4 worm cellular contexts compared by ENCODE assay signal in the genomic region with DNA sequence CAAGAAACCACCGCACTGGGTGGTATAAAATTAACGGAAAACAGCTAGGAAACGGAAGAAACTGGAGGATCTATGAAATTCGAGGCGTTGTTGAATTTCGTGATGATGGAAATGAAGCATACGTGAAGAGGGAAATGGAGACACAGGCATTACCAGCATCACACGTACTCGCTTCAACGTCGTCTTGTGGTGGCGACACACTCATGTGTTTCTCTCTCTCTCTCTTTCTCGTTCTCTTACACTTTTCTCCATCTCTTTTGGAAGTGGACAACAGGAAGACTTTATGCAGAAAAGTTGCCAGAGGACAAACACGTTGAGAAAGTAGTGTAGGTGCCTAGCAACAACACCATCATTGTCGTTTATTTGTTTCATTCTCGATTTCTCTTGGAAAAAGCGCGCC.
TF ChIP-seq lines count a peak whose summit lies in the region.

No protein-coding gene starts in this region.

TF ChIP-seq in whole organism, L1 larva, 84 proteins besides CTCF, POLR2A, EP300 and RAD21 (continued from another document):
- TF ChIP-seq ztf-4 (tag; optimal IDR thresholded peaks at IDR 0.05; lab: Kevin White, UChicago) = no peak
- peak; percentile 34 for TF ChIP-seq nhr-47 (tag; optimal IDR thresholded peaks at IDR 0.05; lab: Kevin White, UChicago)
- no peak for TF ChIP-seq sup-37 (GFP tag; optimal IDR thresholded peaks at IDR 0.05; lab: Kevin White, UChicago)
- TF ChIP-seq nhr-84 (tag; optimal IDR thresholded peaks at IDR 0.05; lab: Kevin White, UChicago) = no peak
- TF ChIP-seq nhr-71 (tag; optimal IDR thresholded peaks at IDR 0.05; lab: Kevin White, UChicago) = peak; percentile 63
- peak in 1 of 3 experiments; percentile 11 for TF ChIP-seq ceh-82 (tag; optimal IDR thresholded peaks at IDR 0.05; lab: Kevin White, UChicago)
- peak in 1 of 2 experiments; percentile 16 for TF ChIP-seq efl-1 (optimal IDR thresholded peaks at IDR 0.05; lab: Kevin White, UChicago)
- no peak for TF ChIP-seq efl-1 (GFP tag; optimal IDR thresholded peaks at IDR 0.05 in 1 of 2; lab: Kevin White, UChicago)
- TF ChIP-seq blmp-1 (tag; optimal IDR thresholded peaks at IDR 0.05; lab: Kevin White, UChicago) = peak; percentile 75
- TF ChIP-seq lin-14 (GFP tag; optimal IDR thresholded peaks at IDR 0.05; lab: Kevin White, UChicago) = peak; percentile 78
- peak; percentile 33 for TF ChIP-seq unc-86 (tag; optimal IDR thresholded peaks at IDR 0.05; lab: Kevin White, UChicago)
- peak; percentile 13 for TF ChIP-seq C16A3.4 (tag; optimal IDR thresholded peaks at IDR 0.05; lab: Kevin White, UChicago)
- TF ChIP-seq snu-23 (GFP tag; optimal IDR thresholded peaks at IDR 0.05; lab: Kevin White, UChicago) = peak; percentile 45

TF ChIP-seq in whole organism, L2 larva, 48 proteins besides CTCF, POLR2A, EP300 and RAD21 (continued from another document):
- no peak for TF ChIP-seq R02D3.7 (tag; optimal IDR thresholded peaks at IDR 0.05; lab: Kevin White, UChicago)
- TF ChIP-seq zag-1 (tag; optimal IDR thresholded peaks at IDR 0.05; lab: Kevin White, UChicago) = no peak
- no peak for TF ChIP-seq F13H6.1 (tag; optimal IDR thresholded peaks at IDR 0.05; lab: Kevin White, UChicago)
- no peak for TF ChIP-seq mbf-1 (tag; optimal IDR thresholded peaks at IDR 0.05; lab: Kevin White, UChicago)
- TF ChIP-seq ceh-16 (tag; optimal IDR thresholded peaks at IDR 0.05; lab: Kevin White, UChicago) = no peak
- TF ChIP-seq nhr-11 (tag; optimal IDR thresholded peaks at IDR 0.05; lab: Kevin White, UChicago) = no peak
- no peak for TF ChIP-seq sma-3 (GFP tag; optimal IDR thresholded peaks at IDR 0.05; lab: Kevin White, UChicago)
- TF ChIP-seq nhr-129 (tag; optimal IDR thresholded peaks at IDR 0.05; lab: Kevin White, UChicago) = peak; percentile 80
- no peak for TF ChIP-seq nhr-25 (tag; optimal IDR thresholded peaks at IDR 0.05; lab: Kevin White, UChicago)
- TF ChIP-seq fos-1 (tag; optimal IDR thresholded peaks at IDR 0.05; lab: Kevin White, UChicago) = peak; percentile 25
- TF ChIP-seq elt-3 (tag; optimal IDR thresholded peaks at IDR 0.05; lab: Kevin White, UChicago) = no peak
- peak; percentile 57 for TF ChIP-seq C34F6.9 (tag; optimal IDR thresholded peaks at IDR 0.05; lab: Kevin White, UChicago)
- TF ChIP-seq nhr-21 (tag; optimal IDR thresholded peaks at IDR 0.05; lab: Kevin White, UChicago) = no peak
- peak; percentile 33 for TF ChIP-seq crh-2 (tag; optimal IDR thresholded peaks at IDR 0.05; lab: Kevin White, UChicago)
- no peak for TF ChIP-seq mdl-1 (tag; optimal IDR thresholded peaks at IDR 0.05; lab: Kevin White, UChicago)
- no peak for TF ChIP-seq elt-1 (tag; optimal IDR thresholded peaks at IDR 0.05; lab: Kevin White, UChicago)
- no peak for TF ChIP-seq skn-1 (tag; optimal IDR thresholded peaks at IDR 0.05; lab: Kevin White, UChicago)
- TF ChIP-seq ztf-4 (tag; optimal IDR thresholded peaks at IDR 0.05; lab: Kevin White, UChicago) = no peak
- TF ChIP-seq ama-1 (optimal IDR thresholded peaks at IDR 0.05; lab: Kevin White, UChicago) = no peak
- TF ChIP-seq lin-13 (GFP tag; optimal IDR thresholded peaks at IDR 0.05; lab: Kevin White, UChicago) = no peak
- no peak for TF ChIP-seq mab-5 (tag; optimal IDR thresholded peaks at IDR 0.05; lab: Kevin White, UChicago)
- no peak for TF ChIP-seq ZK546.5 (tag; optimal IDR thresholded peaks at IDR 0.05; lab: Kevin White, UChicago)
- TF ChIP-seq nhr-6 (tag; optimal IDR thresholded peaks at IDR 0.05; lab: Kevin White, UChicago) = no peak
- no peak for TF ChIP-seq peb-1 (tag; optimal IDR thresholded peaks at IDR 0.05; lab: Kevin White, UChicago)
- TF ChIP-seq lsy-2 (tag; optimal IDR thresholded peaks at IDR 0.05; lab: Kevin White, UChicago) = peak in 1 of 2 experiments; percentile 47
- TF ChIP-seq sma-9 (GFP tag; optimal IDR thresholded peaks at IDR 0.05; lab: Kevin White, UChicago) = no peak
- TF ChIP-seq sma-9 (tag; optimal IDR thresholded peaks at IDR 0.05; lab: Kevin White, UChicago) = no peak
- no peak for TF ChIP-seq gmeb-1 (tag; optimal IDR thresholded peaks at IDR 0.05; lab: Kevin White, UChicago)
- TF ChIP-seq alr-1 (tag; optimal IDR thresholded peaks at IDR 0.05; lab: Kevin White, UChicago) = no peak
- TF ChIP-seq nhr-12 (tag; optimal IDR thresholded peaks at IDR 0.05; lab: Kevin White, UChicago) = no peak
- no peak for TF ChIP-seq nhr-77 (tag; optimal IDR thresholded peaks at IDR 0.05; lab: Kevin White, UChicago)
- TF ChIP-seq aly-2 (tag; optimal IDR thresholded peaks at IDR 0.05; lab: Kevin White, UChicago) = no peak
- no peak for TF ChIP-seq nhr-237 (tag; optimal IDR thresholded peaks at IDR 0.05; lab: Kevin White, UChicago)
- TF ChIP-seq ceh-82 (tag; optimal IDR thresholded peaks at IDR 0.05; lab: Kevin White, UChicago) = no peak
- TF ChIP-seq unc-55 (GFP tag; optimal IDR thresholded peaks at IDR 0.05; lab: Kevin White, UChicago) = peak; percentile 73

TF ChIP-seq in whole organism, L3 larva, 47 proteins besides CTCF, POLR2A, EP300 and RAD21 (continued from another document):
- no peak for TF ChIP-seq daf-12 (tag; optimal IDR thresholded peaks at IDR 0.05; lab: Kevin White, UChicago)
- peak; percentile 17 for TF ChIP-seq pha-4 (tag; optimal IDR thresholded peaks at IDR 0.05; lab: Kevin White, UChicago)
- no peak for TF ChIP-seq snpc-4 (tag; optimal IDR thresholded peaks at IDR 0.05; lab: Kevin White, UChicago)
- no peak for TF ChIP-seq mdl-1 (tag; optimal IDR thresholded peaks at IDR 0.05; lab: Kevin White, UChicago)
- TF ChIP-seq ztf-11 (tag; optimal IDR thresholded peaks at IDR 0.05; lab: Kevin White, UChicago) = no peak
- no peak for TF ChIP-seq ceh-28 (tag; optimal IDR thresholded peaks at IDR 0.05; lab: Kevin White, UChicago)
- no peak for TF ChIP-seq fkh-2 (tag; optimal IDR thresholded peaks at IDR 0.05; lab: Kevin White, UChicago)
- TF ChIP-seq ceh-9 (tag; optimal IDR thresholded peaks at IDR 0.05; lab: Kevin White, UChicago) = no peak
- no peak for TF ChIP-seq nhr-237 (tag; optimal IDR thresholded peaks at IDR 0.05; lab: Kevin White, UChicago)
- TF ChIP-seq ZK546.5 (tag; optimal IDR thresholded peaks at IDR 0.05; lab: Kevin White, UChicago) = no peak
- TF ChIP-seq ceh-16 (tag; optimal IDR thresholded peaks at IDR 0.05; lab: Kevin White, UChicago) = no peak
- TF ChIP-seq nhr-25 (tag; optimal IDR thresholded peaks at IDR 0.05; lab: Kevin White, UChicago) = peak; percentile 38

TF ChIP-seq in whole organism, L4 larva, 104 proteins besides CTCF, POLR2A, EP300 and RAD21 (continued from another document):
- TF ChIP-seq arid-1 (GFP tag; conservative IDR thresholded peaks at IDR 0.05; lab: Robert Waterston, UW) (no peak), Y105C5A.15 (GFP tag; IDR thresholded peaks at IDR 0.05; lab: Robert Waterston, UW) (no peak), lir-3 (tag; optimal IDR thresholded peaks at IDR 0.05; lab: Kevin White, UChicago) (no peak), snpc-4 (tag; optimal IDR thresholded peaks at IDR 0.05; lab: Kevin White, UChicago) (no peak), F10B5.3 (tag; optimal IDR thresholded peaks at IDR 0.05; lab: Kevin White, UChicago) (no peak), hlh-30 (tag; optimal IDR thresholded peaks at IDR 0.05; lab: Kevin White, UChicago; ENCODE audit: insufficient read depth) (peak; percentile 95), lin-38 (GFP tag; IDR thresholded peaks at IDR 0.05; lab: Robert Waterston, UW) (no peak), dmd-6 (GFP tag; IDR thresholded peaks at IDR 0.05; lab: Robert Waterston, UW) (0 out of 2 replicates have a peak, but pooled peaks have one; percentile 10), madf-9 (GFP tag; conservative IDR thresholded peaks at IDR 0.05; lab: Robert Waterston, UW) (no peak), pha-4 (GFP tag; IDR thresholded peaks at IDR 0.05; lab: Robert Waterston, UW) (no peak), pha-4 (tag; optimal IDR thresholded peaks at IDR 0.05; lab: Kevin White, UChicago) (no peak), dve-1 (tag; optimal IDR thresholded peaks at IDR 0.05; lab: Kevin White, UChicago; ENCODE audit: insufficient read depth) (no peak), F26F4.8 (GFP tag; conservative IDR thresholded peaks at IDR 0.05; lab: Robert Waterston, UW) (no peak), ztf-7 (tag; optimal IDR thresholded peaks at IDR 0.05; lab: Kevin White, UChicago) (no peak), pqm-1 (tag; optimal IDR thresholded peaks at IDR 0.05; lab: Kevin White, UChicago) (no peak), T26A8.4 (GFP tag; IDR thresholded peaks at IDR 0.05; lab: Robert Waterston, UW) (no peak), ama-1 (optimal IDR thresholded peaks at IDR 0.05; lab: Kevin White, UChicago) (no peak), dpl-1 (GFP tag; optimal IDR thresholded peaks at IDR 0.05; lab: Kevin White, UChicago) (no peak), daf-16 (GFP tag; optimal IDR thresholded peaks at IDR 0.05; lab: Kevin White, UChicago) (no peak), daf-16 (tag; optimal IDR thresholded peaks at IDR 0.05; lab: Kevin White, UChicago) (peak; percentile 13), ceh-28 (tag; optimal IDR thresholded peaks at IDR 0.05; lab: Kevin White, UChicago) (no peak), jun-1 (tag; optimal IDR thresholded peaks at IDR 0.05; lab: Kevin White, UChicago) (no peak), egl-27 (tag; optimal IDR thresholded peaks at IDR 0.05; lab: Kevin White, UChicago) (no peak), rbr-2 (tag; optimal IDR thresholded peaks at IDR 0.05; lab: Kevin White, UChicago) (no peak), lsy-2 (tag; optimal IDR thresholded peaks at IDR 0.05; lab: Kevin White, UChicago) (peak in 1 of 2 experiments; percentile 38), zfp-3 (GFP tag; conservative IDR thresholded peaks at IDR 0.05; lab: Robert Waterston, UW) (no peak), ceh-62 (tag; optimal IDR thresholded peaks at IDR 0.05; lab: Kevin White, UChicago) (no peak), F49E8.2 (tag; optimal IDR thresholded peaks at IDR 0.05; lab: Kevin White, UChicago; ENCODE audit: borderline replicate concordance) (no peak), nhr-11 (tag; optimal IDR thresholded peaks at IDR 0.05; lab: Kevin White, UChicago) (peak; percentile 22), egl-43 (GFP tag; IDR thresholded peaks at IDR 0.05; lab: Robert Waterston, UW) (no peak), nhr-111 (GFP tag; optimal IDR thresholded peaks at IDR 0.05; lab: Kevin White, UChicago) (no peak), mep-1 (tag; optimal IDR thresholded peaks at IDR 0.05; lab: Kevin White, UChicago) (peak; percentile 5), dmd-9 (GFP tag; IDR thresholded peaks at IDR 0.05; lab: Robert Waterston, UW) (no peak), spr-1 (tag; optimal IDR thresholded peaks at IDR 0.05; lab: Kevin White, UChicago) (no peak), mdt-29 (GFP tag; IDR thresholded peaks at IDR 0.05; lab: Robert Waterston, UW) (no peak), mxl-3 (GFP tag; optimal IDR thresholded peaks at IDR 0.05; lab: Kevin White, UChicago) (peak; percentile 81), aly-2 (tag; optimal IDR thresholded peaks at IDR 0.05; lab: Kevin White, UChicago) (no peak), set-16 (GFP tag; IDR thresholded peaks at IDR 0.05; lab: Robert Waterston, UW) (no peak)
